Worm (Caenorhabditis elegans) whole organism, midembryonic: Measurements from ENCODE around the gene W02A2.12.

Experiments used
- T22C8.4 ChIP-seq: fragments of 200-800 bp; sonication (Bioruptor generic); IDR thresholded peaks from 2 replicates; pipeline ENCODE4 v1.3.6; 2022; ENCODE audit warnings: missing genetic modification characterization, missing compliant biosample characterization
- cog-1 ChIP-seq: sonication (generic microtip); optimal IDR thresholded peaks from 2 replicates; lab custom pipeline; 2016; ENCODE audit warnings: missing genetic modification characterization, missing compliant biosample characterization
- flt-1 ChIP-seq: fragments of 200-800 bp; sonication (Bioruptor generic); IDR thresholded peaks from 2 replicates; pipeline ENCODE4 v1.3.6; 2022; ENCODE audit warnings: missing genetic modification characterization, missing compliant biosample characterization
- klf-2 ChIP-seq: fragments of 200-800 bp; sonication (Bioruptor generic); conservative IDR thresholded peaks from 2 replicates; pipeline ENCODE4 v1.3.6; 2022; ENCODE audit warnings: missing genetic modification reagents, missing genetic modification characterization, missing compliant biosample characterization
- med-1 ChIP-seq: sonication (generic microtip); optimal IDR thresholded peaks from 2 replicates; lab custom pipeline; 2017; ENCODE audit warnings: missing genetic modification characterization, mild to moderate bottlenecking, missing compliant biosample characterization, antibody characterized with exemption, missing genetic modification reagents; ENCODE audit not compliant: insufficient read depth
- ref-1 ChIP-seq: fragments of 200-800 bp; sonication (Bioruptor generic); conservative IDR thresholded peaks from 2 replicates; pipeline ENCODE4 v1.3.6; 2022; ENCODE audit warnings: missing genetic modification reagents, missing genetic modification characterization, missing compliant biosample characterization
- tab-1 ChIP-seq: fragments of 200-800 bp; sonication (Bioruptor generic); IDR thresholded peaks from 2 replicates; pipeline ENCODE4 v1.3.6; 2022; ENCODE audit warnings: missing genetic modification characterization, missing compliant biosample characterization
- ztf-23 ChIP-seq: fragments of 200-800 bp; sonication (Bioruptor generic); IDR thresholded peaks from 2 replicates; pipeline ENCODE4 v1.3.6; 2022; ENCODE audit warnings: missing genetic modification reagents, missing genetic modification characterization, missing compliant biosample characterization
- ztf-29 ChIP-seq: fragments of 200-800 bp; sonication (Bioruptor generic); IDR thresholded peaks from 2 replicates; pipeline ENCODE4 v1.3.6; 2022; ENCODE audit warnings: missing genetic modification reagents, missing genetic modification characterization, missing compliant biosample characterization

Gene W02A2.12

ce11 chrIV:13334287-13334686 is 14.3 kb downstream of the W02A2.12 start:
- TF ChIP-seq tab-1 (GFP tag; lab: Robert Waterston, UW) = no peak
- TF ChIP-seq flt-1 (GFP tag; lab: Robert Waterston, UW) = no peak
- no peak for TF ChIP-seq klf-2 (GFP tag; lab: Robert Waterston, UW)
- no peak for TF ChIP-seq ref-1
- no peak for TF ChIP-seq ztf-23 (GFP tag; lab: Robert Waterston, UW)
- no peak for TF ChIP-seq T22C8.4 (GFP tag; lab: Robert Waterston, UW)
- TF ChIP-seq med-1 (GFP tag; lab: Kevin White, UChicago) = no peak
- no peak for TF ChIP-seq cog-1 (tag; lab: Kevin White, UChicago)
- TF ChIP-seq ztf-29 (GFP tag; lab: Robert Waterston, UW) = no peak

- TF ChIP-seq tab-1 (GFP tag; lab: Robert Waterston, UW) (no peak), med-1 (GFP tag; lab: Kevin White, UChicago) (no peak), ztf-29 (GFP tag; lab: Robert Waterston, UW) (no peak), flt-1 (GFP tag; lab: Robert Waterston, UW) (no peak), ztf-23 (GFP tag; lab: Robert Waterston, UW) (no peak), klf-2 (GFP tag; lab: Robert Waterston, UW) (no peak), cog-1 (tag; lab: Kevin White, UChicago) (no peak), T22C8.4 (GFP tag; lab: Robert Waterston, UW) (no peak), ref-1 (no peak)
Measured at ce11 chrIV:13331285-13331684, 17.3 kb downstream of the W02A2.12 start, which contains the start of gene pqn-74. Gene pqn-74 (minus strand): TSS chrIV:13331406.

- no peak for TF ChIP-seq ztf-23 (GFP tag; lab: Robert Waterston, UW)
- no peak for TF ChIP-seq cog-1 (tag; lab: Kevin White, UChicago)
- TF ChIP-seq tab-1 (GFP tag; lab: Robert Waterston, UW) = no peak
- no peak for TF ChIP-seq klf-2 (GFP tag; lab: Robert Waterston, UW)
- no peak for TF ChIP-seq T22C8.4 (GFP tag; lab: Robert Waterston, UW)
- TF ChIP-seq flt-1 (GFP tag; lab: Robert Waterston, UW) = no peak
- no peak for TF ChIP-seq ref-1
- no peak for TF ChIP-seq med-1 (GFP tag; lab: Kevin White, UChicago)
- TF ChIP-seq ztf-29 (GFP tag; lab: Robert Waterston, UW) = no peak
Measured at ce11 chrIV:13330547-13330946, 18.1 kb downstream of the W02A2.12 start.

- no peak for TF ChIP-seq tab-1 (GFP tag; lab: Robert Waterston, UW)
- TF ChIP-seq T22C8.4 (GFP tag; lab: Robert Waterston, UW) = no peak
- TF ChIP-seq flt-1 (GFP tag; lab: Robert Waterston, UW) = no peak
- TF ChIP-seq klf-2 (GFP tag; lab: Robert Waterston, UW) = no peak
- no peak for TF ChIP-seq ztf-23 (GFP tag; lab: Robert Waterston, UW)
- no peak for TF ChIP-seq med-1 (GFP tag; lab: Kevin White, UChicago)
- TF ChIP-seq cog-1 (tag; lab: Kevin White, UChicago) = no peak
- TF ChIP-seq ref-1 = no peak
- TF ChIP-seq ztf-29 (GFP tag; lab: Robert Waterston, UW) = no peak
Measured at ce11 chrIV:13328059-13328458, 20.6 kb downstream of the W02A2.12 start, which contains the start of gene far-6. Gene far-6 (plus strand): TSS chrIV:13328359.

- TF ChIP-seq med-1 (GFP tag; lab: Kevin White, UChicago) (no peak), flt-1 (GFP tag; lab: Robert Waterston, UW) (no peak), T22C8.4 (GFP tag; lab: Robert Waterston, UW) (no peak), cog-1 (tag; lab: Kevin White, UChicago) (no peak), ref-1 (no peak), ztf-23 (GFP tag; lab: Robert Waterston, UW) (no peak), ztf-29 (GFP tag; lab: Robert Waterston, UW) (no peak), klf-2 (GFP tag; lab: Robert Waterston, UW) (no peak), tab-1 (GFP tag; lab: Robert Waterston, UW) (no peak)
Measured at ce11 chrIV:13327064-13327463, 21.6 kb downstream of the W02A2.12 start.

- TF ChIP-seq flt-1 (GFP tag; lab: Robert Waterston, UW) = no peak
- no peak for TF ChIP-seq med-1 (GFP tag; lab: Kevin White, UChicago)
- no peak for TF ChIP-seq cog-1 (tag; lab: Kevin White, UChicago)
- no peak for TF ChIP-seq klf-2 (GFP tag; lab: Robert Waterston, UW)
- TF ChIP-seq tab-1 (GFP tag; lab: Robert Waterston, UW) = no peak
- no peak for TF ChIP-seq ztf-29 (GFP tag; lab: Robert Waterston, UW)
- TF ChIP-seq T22C8.4 (GFP tag; lab: Robert Waterston, UW) = no peak
Measured at ce11 chrIV:13323823-13324359, 24.7 kb downstream of the W02A2.12 start, which contains the start of gene fat-2. Gene fat-2 (plus strand): TSS chrIV:13323873.

- TF ChIP-seq flt-1 (GFP tag; lab: Robert Waterston, UW) (no peak), T22C8.4 (GFP tag; lab: Robert Waterston, UW) (no peak)
Measured at ce11 chrIV:13322429-13322828, 26.2 kb downstream of the W02A2.12 start.

ce11 chrIV:13319886-13320650 is 28.6 kb downstream of the W02A2.12 start:
- TF ChIP-seq klf-2 (GFP tag; lab: Robert Waterston, UW) (no peak), cog-1 (tag; lab: Kevin White, UChicago) (no peak), T22C8.4 (GFP tag; lab: Robert Waterston, UW) (no peak), flt-1 (GFP tag; lab: Robert Waterston, UW) (no peak), ztf-29 (GFP tag; lab: Robert Waterston, UW) (no peak), med-1 (GFP tag; lab: Kevin White, UChicago) (no peak), tab-1 (GFP tag; lab: Robert Waterston, UW) (no peak), ref-1 (no peak), ztf-23 (GFP tag; lab: Robert Waterston, UW) (no peak)
